Fruit fly (Drosophila melanogaster): ENCODE measurements around the gene CG3156.

Gene CG3156

DNA sequence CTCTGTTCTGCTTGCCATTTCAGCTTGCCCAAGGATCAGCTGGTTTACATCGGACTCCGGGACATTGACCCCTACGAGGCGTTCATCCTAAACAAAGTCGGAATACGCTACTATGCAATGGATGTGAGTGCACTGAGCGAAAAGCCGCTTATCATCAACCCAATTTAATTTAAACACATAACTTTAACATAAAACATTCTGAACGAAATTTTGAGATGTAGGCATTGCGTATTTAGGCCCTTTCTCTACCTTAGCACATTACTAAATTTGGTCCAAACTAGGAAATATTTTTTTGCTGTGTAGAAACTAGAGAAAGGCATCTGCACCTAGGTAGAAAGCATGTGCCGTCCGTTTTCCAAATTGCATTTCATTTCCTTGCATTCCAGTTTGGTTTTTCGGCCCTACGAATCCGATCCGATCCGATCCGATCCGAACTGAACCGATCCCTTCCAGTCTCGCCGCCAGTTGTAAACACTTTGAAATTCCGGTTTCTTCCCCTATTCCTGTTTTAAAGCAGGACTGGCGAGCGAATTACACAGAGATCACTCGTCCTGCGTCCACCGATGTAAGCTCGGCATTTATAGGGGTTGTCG lies 38.9 kb downstream of the CG3156 start (continued):
- peak; percentile 57 for TF ChIP-seq org-1 (GFP tag; optimal IDR thresholded peaks at IDR 0.05)
- TF ChIP-seq Xrp1 (GFP tag; IDR thresholded peaks at IDR 0.05), result peak; percentile 89
- no peak for TF ChIP-seq CG18599 (GFP tag; optimal IDR thresholded peaks at IDR 0.05)
- TF ChIP-seq CG11504 (tag; optimal IDR thresholded peaks at IDR 0.05), result peak; percentile 25
- TF ChIP-seq CG12236 (GFP tag; optimal IDR thresholded peaks at IDR 0.05), result peak; percentile 42
- TF ChIP-seq Hsf (GFP tag; optimal IDR thresholded peaks at IDR 0.05), result peak; percentile 68
- peak; percentile 81 for TF ChIP-seq CG16815 (GFP tag; optimal IDR thresholded peaks at IDR 0.05)
- TF ChIP-seq fu2 (GFP tag; optimal IDR thresholded peaks at IDR 0.05), result no peak
- no peak for TF ChIP-seq CG17912 (GFP tag; optimal IDR thresholded peaks at IDR 0.05)
- TF ChIP-seq Med (GFP tag), result peak; percentile 90
- TF ChIP-seq psq (GFP tag; optimal IDR thresholded peaks at IDR 0.05), result no peak
- no peak for TF ChIP-seq lbe (GFP tag; optimal IDR thresholded peaks at IDR 0.05)
- TF ChIP-seq zfh1 (GFP tag; IDR thresholded peaks at IDR 0.05), result peak; percentile 87
- no peak for TF ChIP-seq Awh (GFP tag; IDR thresholded peaks at IDR 0.05)
- peak; percentile 31 for TF ChIP-seq CHES-1-like (GFP tag; optimal IDR thresholded peaks at IDR 0.05)
- peak; percentile 46 for TF ChIP-seq bab2 (GFP tag; optimal IDR thresholded peaks at IDR 0.05)
- TF ChIP-seq exex (tag; optimal IDR thresholded peaks at IDR 0.05), result no peak
- no peak for TF ChIP-seq yki (optimal IDR thresholded peaks at IDR 0.05)
- TF ChIP-seq aop (GFP tag; IDR thresholded peaks at IDR 0.05), result no peak
- TF ChIP-seq Chrac-16 (GFP tag; optimal IDR thresholded peaks at IDR 0.05), result peak; percentile 77
- TF ChIP-seq CoRest (tag; optimal IDR thresholded peaks at IDR 0.05), result peak; percentile 31
- TF ChIP-seq Taf1 (GFP tag; IDR thresholded peaks at IDR 0.05), result no peak
- TF ChIP-seq H15 (GFP tag; IDR thresholded peaks at IDR 0.05), result no peak
- peak; percentile 59 for TF ChIP-seq da (GFP tag; optimal IDR thresholded peaks at IDR 0.05)
- peak; percentile 74 for TF ChIP-seq phol (tag; optimal IDR thresholded peaks at IDR 0.05)
- TF ChIP-seq Dek (tag; optimal IDR thresholded peaks at IDR 0.05), result no peak
- no peak for TF ChIP-seq CkIIα-i1 (GFP tag; IDR thresholded peaks at IDR 0.05)
- TF ChIP-seq Ets65A (GFP tag), result peak; percentile 91
- TF ChIP-seq GATAe (GFP tag; conservative IDR thresholded peaks at IDR 0.05), result no peak
- no peak for TF ChIP-seq CG8478 (optimal IDR thresholded peaks at IDR 0.05)
- no peak for TF ChIP-seq CG2889 (GFP tag; IDR thresholded peaks at IDR 0.05)
- TF ChIP-seq eyg (GFP tag; optimal IDR thresholded peaks at IDR 0.05), result no peak
- no peak for TF ChIP-seq CG14014 (GFP tag; IDR thresholded peaks at IDR 0.05)
- no peak for TF ChIP-seq CG6654 (GFP tag; optimal IDR thresholded peaks at IDR 0.05)
- peak; percentile 55 for TF ChIP-seq CG11398 (GFP tag; optimal IDR thresholded peaks at IDR 0.05)
- peak; percentile 74 for TF ChIP-seq CG4820 (GFP tag; optimal IDR thresholded peaks at IDR 0.05)
- TF ChIP-seq CG15479 (GFP tag; optimal IDR thresholded peaks at IDR 0.05), result peak; percentile 79
- no peak for TF ChIP-seq Gsc (GFP tag; IDR thresholded peaks at IDR 0.05)
- no peak for TF ChIP-seq fd3F (GFP tag; optimal IDR thresholded peaks at IDR 0.05)
- peak; percentile 86 for TF ChIP-seq CG10979 (tag; optimal IDR thresholded peaks at IDR 0.05)
- peak; percentile 88 for TF ChIP-seq Neu2 (GFP tag; optimal IDR thresholded peaks at IDR 0.05; ENCODE audit: borderline replicate concordance)
- peak; percentile 9 for TF ChIP-seq Bdp1 (GFP tag; optimal IDR thresholded peaks at IDR 0.05)
- peak; percentile 44 for TF ChIP-seq CG8944 (GFP tag; optimal IDR thresholded peaks at IDR 0.05)
- TF ChIP-seq prd (optimal IDR thresholded peaks at IDR 0.05), result no peak
- peak; percentile 93 for TF ChIP-seq prd (GFP tag; IDR thresholded peaks at IDR 0.05)
- TF ChIP-seq CG8359 (GFP tag; optimal IDR thresholded peaks at IDR 0.05; ENCODE audit: borderline replicate concordance), result peak; percentile 53
- TF ChIP-seq Fer1 (GFP tag; optimal IDR thresholded peaks at IDR 0.05), result no peak
- no peak for TF ChIP-seq Bgb (GFP tag; IDR thresholded peaks at IDR 0.05; ENCODE audit: partially characterized antibody)
- no peak for TF ChIP-seq CG43689 (GFP tag; IDR thresholded peaks at IDR 0.05)
- TF ChIP-seq tin (GFP tag; optimal IDR thresholded peaks at IDR 0.05), result peak; percentile 65
- TF ChIP-seq hkb (optimal IDR thresholded peaks at IDR 0.05), result no peak
- 0 out of 2 replicates have a peak, but pooled peaks have one; percentile 23 for TF ChIP-seq hkb (GFP tag; IDR thresholded peaks at IDR 0.05)
- no peak for TF ChIP-seq Vsx1 (GFP tag; optimal IDR thresholded peaks at IDR 0.05)

All from whole organism, embryonic.